Worm (Caenorhabditis elegans) whole organism, L4/young adult: ENCODE results near the gene nstp-9.

Experiments
- W03F9.2 ChIP-seq: fragments of 150-350 bp; optimal IDR thresholded peaks from 2 replicates; lab custom pipeline; 2014; ENCODE audit warnings: missing biosample characterization, missing genetic modification characterization
- dao-5 ChIP-seq: sonication (generic microtip); optimal IDR thresholded peaks from 2 replicates; lab custom pipeline; 2016; ENCODE audit warnings: missing genotype, missing genetic modification characterization, moderate library complexity, missing compliant biosample characterization
- him-1 ChIP-seq: sonication (generic microtip); optimal IDR thresholded peaks from 2 replicates; lab custom pipeline; 2016; ENCODE audit warnings: missing genotype, missing genetic modification reagents, missing genetic modification characterization, missing compliant biosample characterization

ce11 chrX:10956972-10957678 is 37.6 kb upstream of the nstp-9 start:
- TF ChIP-seq him-1 (tag; lab: Kevin White, UChicago) (no peak), dao-5 (tag; lab: Kevin White, UChicago) (no peak), W03F9.2 (tag; lab: Kevin White, UChicago) (no peak)
